Fruit fly (Drosophila melanogaster) whole organism, prepupa: ENCODE results near the gene CG32939.
"Not testable (repeated sequence)": the region's sequence is repeated elsewhere in the genome, so short reads cannot be mapped to it uniquely, and the experiment has no call there.

Source experiments
- Blimp-1 ChIP-seq: fragments of 200-800 bp; sonication (Bioruptor generic); optimal IDR thresholded peaks from 3 replicates; lab custom pipeline; 2017; ENCODE audit warnings: missing biosample characterization, missing genetic modification characterization, mild to moderate bottlenecking, moderate library complexity, missing genetic modification reagents
- CG10631 ChIP-seq: fragments of 200-800 bp; sonication (Bioruptor generic); optimal IDR thresholded peaks from 2 replicates; lab custom pipeline; 2016; ENCODE audit warnings: missing biosample characterization, missing genetic modification characterization
- CG10669 ChIP-seq: fragments of 200-800 bp; sonication (Bioruptor generic); optimal IDR thresholded peaks from 3 replicates; lab custom pipeline; 2018; ENCODE audit warnings: missing biosample characterization, mild to moderate bottlenecking, missing genetic modification characterization, moderate library complexity
- CG11762 ChIP-seq: fragments of 200-800 bp; sonication (Bioruptor generic); optimal IDR thresholded peaks from 3 replicates; lab custom pipeline; 2016; ENCODE audit warnings: missing biosample characterization, missing genetic modification characterization; ENCODE audit not compliant: insufficient read depth
- CG15336 ChIP-seq: fragments of 200-800 bp; sonication (Bioruptor generic); IDR thresholded peaks from 2 replicates; pipeline ENCODE4 v1.3.6; 2022; ENCODE audit warnings: missing biosample characterization, missing genetic modification characterization
- CG1621 ChIP-seq: fragments of 200-800 bp; sonication (Bioruptor generic); optimal IDR thresholded peaks from 3 replicates; lab custom pipeline; 2018; ENCODE audit warnings: missing biosample characterization, mild to moderate bottlenecking, missing genetic modification characterization
- CG3032 ChIP-seq: fragments of 200-800 bp; optimal IDR thresholded peaks from 2 replicates; lab custom pipeline; 2019; ENCODE audit warnings: missing biosample characterization, mild to moderate bottlenecking, missing genetic modification characterization, moderate library complexity
- CG31627 ChIP-seq: fragments of 200-800 bp; sonication (Bioruptor generic); optimal IDR thresholded peaks from 3 replicates; lab custom pipeline; 2016; ENCODE audit warnings: missing biosample characterization, missing genetic modification characterization
- CG34406 ChIP-seq: fragments of 200-800 bp; sonication (Bioruptor generic); optimal IDR thresholded peaks from 3 replicates; lab custom pipeline; 2016; ENCODE audit warnings: missing biosample characterization, missing genetic modification characterization
- CG3919 ChIP-seq: fragments of 200-800 bp; sonication (Bioruptor generic); optimal IDR thresholded peaks from 3 replicates; lab custom pipeline; 2016; ENCODE audit warnings: missing biosample characterization, missing genetic modification characterization
- CG6163 ChIP-seq: fragments of 200-800 bp; sonication (Bioruptor generic); IDR thresholded peaks from 3 replicates; pipeline ENCODE4 v1.3.6; 2022; ENCODE audit warnings: missing biosample characterization, missing genetic modification characterization
- CG6808 ChIP-seq: fragments of 200-800 bp; sonication (Bioruptor generic); optimal IDR thresholded peaks from 3 replicates; lab custom pipeline; 2017; ENCODE audit warnings: missing biosample characterization, missing genetic modification characterization, mild to moderate bottlenecking, moderate library complexity, missing genetic modification reagents
- CG8119 ChIP-seq: fragments of 200-800 bp; sonication (Bioruptor generic); IDR thresholded peaks from 3 replicates; pipeline ENCODE4 v1.3.6; 2022; ENCODE audit warnings: missing biosample characterization, missing genetic modification characterization
- CG9139 ChIP-seq: fragments of 200-800 bp; sonication (Bioruptor generic); optimal IDR thresholded peaks from 3 replicates; lab custom pipeline; 2017; ENCODE audit warnings: missing biosample characterization, mild to moderate bottlenecking, missing genetic modification characterization
- Eip78C ChIP-seq: fragments of 200-800 bp; sonication (Bioruptor generic); peaks from one replicate; lab custom pipeline; 2016; ENCODE audit warnings: missing biosample characterization, missing genetic modification characterization
- Ets21C ChIP-seq: fragments of 200-800 bp; sonication (Bioruptor generic); optimal IDR thresholded peaks from 3 replicates; lab custom pipeline; 2016; ENCODE audit warnings: missing biosample characterization, missing genetic modification characterization
- Hr38 ChIP-seq: sonication (Bioruptor generic); optimal IDR thresholded peaks from 2 replicates; lab custom pipeline; 2016; ENCODE audit warnings: missing biosample characterization, missing genetic modification characterization
- Hr4 ChIP-seq: fragments of 200-800 bp; sonication (Bioruptor generic); optimal IDR thresholded peaks from 3 replicates; lab custom pipeline; 2016; ENCODE audit warnings: missing biosample characterization, missing genetic modification characterization
- Lpt ChIP-seq: fragments of 200-800 bp; sonication (Bioruptor generic); optimal IDR thresholded peaks from 3 replicates; lab custom pipeline; 2016; ENCODE audit warnings: missing biosample characterization, missing genetic modification characterization
- Met ChIP-seq: fragments of 200-800 bp; sonication (Bioruptor generic); optimal IDR thresholded peaks from 3 replicates; lab custom pipeline; 2016; ENCODE audit warnings: missing biosample characterization, missing genetic modification characterization
- OdsH ChIP-seq: fragments of 200-800 bp; sonication (Bioruptor generic); optimal IDR thresholded peaks from 3 replicates; lab custom pipeline; 2016; ENCODE audit warnings: missing biosample characterization, missing genetic modification characterization
- Sox102F ChIP-seq: fragments of 200-800 bp; sonication (Bioruptor generic); optimal IDR thresholded peaks from 2 replicates; lab custom pipeline; 2016; ENCODE audit warnings: missing biosample characterization, mild to moderate bottlenecking, missing genetic modification characterization
- achi ChIP-seq: fragments of 200-800 bp; sonication (Bioruptor generic); optimal IDR thresholded peaks from 3 replicates; lab custom pipeline; 2016; ENCODE audit warnings: missing biosample characterization, missing genetic modification characterization
- acj6 ChIP-seq: fragments of 200-800 bp; sonication (Bioruptor generic); optimal IDR thresholded peaks from 3 replicates; lab custom pipeline; 2016; ENCODE audit warnings: missing biosample characterization, missing genetic modification characterization
- dsx ChIP-seq: fragments of 200-800 bp; optimal IDR thresholded peaks from 3 replicates; lab custom pipeline; 2019; ENCODE audit warnings: missing biosample characterization, mild to moderate bottlenecking, missing genetic modification characterization, moderate library complexity; ENCODE audit not compliant: poor library complexity, severe bottlenecking
- eg ChIP-seq: fragments of 200-800 bp; sonication (Bioruptor generic); IDR thresholded peaks from 3 replicates; pipeline ENCODE4 v1.3.6; 2022; ENCODE audit warnings: missing biosample characterization, missing genetic modification characterization
- fd85E ChIP-seq: fragments of 200-800 bp; sonication (Bioruptor generic); optimal IDR thresholded peaks from 3 replicates; lab custom pipeline; 2016; ENCODE audit warnings: missing biosample characterization, missing genetic modification characterization
- fkh ChIP-seq: fragments of 200-800 bp; sonication (Bioruptor generic); optimal IDR thresholded peaks from 3 replicates; lab custom pipeline; 2017; ENCODE audit warnings: missing biosample characterization, mild to moderate bottlenecking, missing genetic modification characterization, moderate library complexity
- lz ChIP-seq: fragments of 200-800 bp; sonication (Bioruptor generic); optimal IDR thresholded peaks from 3 replicates; lab custom pipeline; 2016; ENCODE audit warnings: missing biosample characterization, missing genetic modification characterization
- pdm3 ChIP-seq: fragments of 200-800 bp; sonication (Bioruptor generic); optimal IDR thresholded peaks from 3 replicates; lab custom pipeline; 2016; ENCODE audit warnings: missing biosample characterization, missing genetic modification characterization
- salr ChIP-seq, 2 experiments: fragments of 200-800 bp; sonication (Bioruptor generic); optimal IDR thresholded peaks; 3 replicates each; lab custom pipeline; 2016 to 2018; ENCODE audit warnings: missing biosample characterization in 2 of 2, missing genetic modification characterization in 2 of 2, mild to moderate bottlenecking in 1 of 2
- ss ChIP-seq, 2 experiments: fragments of 200-800 bp; sonication (Bioruptor generic); optimal IDR thresholded peaks; 2 replicates in 1 of 2; 3 replicates in 1 of 2; lab custom pipeline; 2017 to 2018; ENCODE audit warnings: mild to moderate bottlenecking in 2 of 2, missing biosample characterization in 2 of 2, missing genetic modification characterization in 2 of 2, moderate library complexity in 1 of 2
- svp ChIP-seq: fragments of 200-800 bp; sonication (Bioruptor generic); peaks from one replicate; lab custom pipeline; 2016; ENCODE audit warnings: missing biosample characterization, missing genetic modification characterization
- topi ChIP-seq: fragments of 200-800 bp; sonication (Bioruptor generic); optimal IDR thresholded peaks from 3 replicates; lab custom pipeline; 2016; ENCODE audit warnings: missing biosample characterization, missing genetic modification characterization
- vri ChIP-seq: fragments of 200-800 bp; sonication (Bioruptor generic); optimal IDR thresholded peaks from 3 replicates; lab custom pipeline; 2016; ENCODE audit warnings: missing biosample characterization, mild to moderate bottlenecking, missing genetic modification characterization

CG32939 gene

DNA sequence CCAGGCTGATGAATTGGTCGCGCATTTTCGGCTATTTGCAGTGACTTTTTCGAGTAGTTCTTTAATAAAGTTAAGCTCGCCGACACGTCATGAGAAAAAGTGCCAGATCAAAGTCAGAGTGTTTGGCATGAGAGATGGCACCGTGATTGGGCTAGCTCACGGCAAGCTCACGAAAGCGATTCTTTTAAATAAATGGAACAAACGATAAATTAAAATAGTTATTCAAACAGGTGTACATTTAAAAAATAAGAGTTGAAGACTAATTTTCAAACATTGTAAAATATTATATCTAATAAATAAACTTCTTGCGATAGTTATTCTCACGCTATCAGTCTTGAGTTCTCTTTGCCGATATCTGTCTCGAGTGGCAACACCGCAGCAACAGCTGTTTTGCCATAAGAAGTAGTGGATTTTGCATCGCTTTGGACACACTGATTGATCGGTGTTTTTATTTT, at the start of gene CG32939, which contains the start of the genes Unc-115b and p24-2:
CG32939 (plus strand) TSS at position 405 of the 455 bp plus-strand sequence.
Unc-115b (minus strand) TSS at position 101 of the 455 bp plus-strand sequence.
p24-2 (minus strand) TSS at position 120 of the 455 bp plus-strand sequence.
- not testable (repeated sequence) for TF ChIP-seq salr (GFP tag; optimal IDR thresholded peaks at IDR 0.05; lab: Kevin White, UChicago); fd85E (GFP tag; lab: Kevin White, UChicago); CG15336

DNA sequence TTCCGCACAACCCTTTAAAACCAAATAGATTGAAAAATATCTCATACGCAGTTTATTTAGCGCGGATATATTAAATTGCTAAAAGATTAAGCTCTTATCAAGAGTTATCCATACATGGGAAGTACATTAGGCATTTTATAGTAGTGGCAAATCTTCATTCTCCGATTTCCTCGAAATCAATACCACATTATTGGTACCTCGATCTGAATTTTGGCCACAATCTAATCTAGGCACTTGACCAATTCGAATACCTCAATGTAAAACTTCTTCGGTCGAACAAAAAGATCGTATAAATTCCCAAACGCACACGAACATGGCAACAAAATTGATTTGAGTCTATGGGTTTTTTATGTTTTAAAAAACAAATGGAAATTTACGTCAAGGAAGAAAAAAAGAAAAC, 48.9 kb upstream of the CG32939 start:
- TF ChIP-seq CG6163 (GFP tag; lab: Robert Waterston, UW) = no peak
- no peak for TF ChIP-seq Hr38 (GFP tag; lab: Kevin White, UChicago)
- TF ChIP-seq fkh (GFP tag; lab: Kevin White, UChicago) = no peak
- TF ChIP-seq Lpt (GFP tag; lab: Kevin White, UChicago) = no peak
- no peak for TF ChIP-seq Hr4 (GFP tag; lab: Kevin White, UChicago)
- TF ChIP-seq CG3919 = no peak
- no peak for TF ChIP-seq topi (GFP tag; lab: Kevin White, UChicago)
- TF ChIP-seq svp = no peak
- TF ChIP-seq CG15336 = no peak
- no peak for TF ChIP-seq achi (GFP tag; lab: Kevin White, UChicago)
- no peak for TF ChIP-seq dsx (GFP tag; lab: Kevin White, UChicago)

DNA sequence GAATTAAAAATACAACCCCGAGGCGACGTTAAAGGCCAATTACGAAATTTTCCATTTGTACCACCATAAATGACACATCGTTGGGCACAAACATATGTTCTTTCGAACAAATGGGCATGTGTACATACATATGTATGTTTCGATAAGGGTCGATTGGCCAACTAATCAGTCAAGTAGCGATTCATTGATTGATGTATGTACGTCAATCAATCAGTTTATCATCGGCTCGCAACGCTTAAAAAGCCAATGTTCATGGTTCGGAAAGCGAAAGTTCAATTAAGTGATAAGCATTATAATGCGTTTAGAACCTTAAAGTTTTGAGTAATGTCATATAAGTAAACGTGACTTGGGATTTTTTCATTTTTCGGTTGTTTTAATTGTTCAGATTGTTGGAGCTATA, 48.3 kb upstream of the CG32939 start:
- TF ChIP-seq OdsH (GFP tag; lab: Kevin White, UChicago) (no peak), CG6163 (GFP tag; lab: Robert Waterston, UW) (no peak), lz (GFP tag; lab: Kevin White, UChicago) (no peak), CG10631 (GFP tag; lab: Kevin White, UChicago) (no peak), Blimp-1 (GFP tag; lab: Kevin White, UChicago) (no peak), Sox102F (GFP tag; lab: Kevin White, UChicago) (no peak), CG10669 (GFP tag; lab: Kevin White, UChicago) (no peak), Eip78C (GFP tag; lab: Kevin White, UChicago) (no peak)

DNA sequence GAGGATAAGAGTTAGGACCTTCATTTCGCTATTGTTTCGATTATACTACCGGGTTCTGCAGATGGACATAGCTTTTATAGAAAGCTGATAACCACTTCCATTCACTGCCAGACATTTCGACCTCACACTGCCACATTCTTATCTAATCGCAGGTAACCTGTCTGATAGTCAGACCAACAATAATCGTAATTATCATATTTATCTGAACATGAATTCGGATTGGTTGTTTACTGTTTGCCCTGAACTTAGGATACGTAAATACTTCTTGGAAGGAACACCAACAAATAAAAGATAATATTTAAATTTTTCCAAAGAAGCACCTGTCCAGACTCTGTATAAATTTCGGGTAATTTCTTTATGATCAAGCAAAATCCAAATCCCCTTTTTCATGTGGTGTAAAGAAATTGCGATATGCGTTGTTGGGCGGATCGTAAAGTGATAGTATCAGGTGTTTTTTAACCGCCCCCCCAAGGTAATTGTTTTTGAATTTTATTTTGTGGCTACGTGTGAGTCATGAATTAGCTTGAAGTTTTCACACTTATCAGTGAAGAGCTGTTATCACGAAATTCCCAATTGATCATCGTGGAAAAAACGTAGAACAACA, 46.7 kb upstream of the CG32939 start, which contains the start of gene Fst:
Fst (minus strand) TSS at position 51 of the 604 bp plus-strand sequence.
- TF ChIP-seq vri (GFP tag; lab: Kevin White, UChicago) = peak; percentile 40
- no peak for TF ChIP-seq CG8119
- no peak for TF ChIP-seq Ets21C (GFP tag; lab: Kevin White, UChicago)
- no peak for TF ChIP-seq pdm3 (GFP tag; lab: Kevin White, UChicago)
- peak; percentile 38 for TF ChIP-seq fkh (GFP tag; lab: Kevin White, UChicago)
- TF ChIP-seq Eip78C (GFP tag; lab: Kevin White, UChicago) = no peak
- TF ChIP-seq eg (GFP tag; lab: Robert Waterston, UW) = no peak
- peak; percentile 1 for TF ChIP-seq svp
- no peak for TF ChIP-seq CG10631 (GFP tag; lab: Kevin White, UChicago)

DNA sequence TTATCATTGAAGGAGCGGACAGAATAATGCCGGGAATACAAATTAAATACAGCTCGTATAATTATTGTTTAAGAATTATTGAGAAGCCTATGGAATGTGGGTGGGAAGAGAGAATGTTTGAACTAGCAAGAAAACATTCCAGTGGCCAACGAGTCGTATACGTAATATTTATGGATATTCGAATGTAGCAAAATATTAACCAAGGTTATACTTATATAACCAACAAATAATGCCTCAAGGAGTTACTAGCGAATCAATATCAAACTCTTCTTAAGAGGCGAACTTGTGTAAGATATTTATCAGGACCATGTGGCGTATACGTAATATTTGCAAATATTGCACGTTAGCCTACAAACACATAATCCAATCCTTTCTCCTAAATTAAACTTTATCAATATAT, 27.5 kb upstream of the CG32939 start:
- TF ChIP-seq Hr4 (GFP tag; lab: Kevin White, UChicago) = no peak
- no peak for TF ChIP-seq fd85E (GFP tag; lab: Kevin White, UChicago)
- no peak for TF ChIP-seq CG11762 (GFP tag; lab: Kevin White, UChicago)
- no peak for TF ChIP-seq ss (GFP tag; optimal IDR thresholded peaks at IDR 0.05; lab: Kevin White, UChicago)
- no peak for TF ChIP-seq CG1621 (tag; lab: Kevin White, UChicago)
- no peak for TF ChIP-seq CG6808 (GFP tag; lab: Kevin White, UChicago)
- TF ChIP-seq acj6 (GFP tag; lab: Kevin White, UChicago) = no peak
- TF ChIP-seq salr (GFP tag; optimal IDR thresholded peaks at IDR 0.05; lab: Kevin White, UChicago) = no peak
- TF ChIP-seq Met = no peak
- TF ChIP-seq CG3032 = no peak
- TF ChIP-seq dsx (GFP tag; lab: Kevin White, UChicago) = no peak
- TF ChIP-seq topi (GFP tag; lab: Kevin White, UChicago) = no peak
- TF ChIP-seq CG34406 (GFP tag; lab: Kevin White, UChicago) = no peak
- TF ChIP-seq CG31627 (GFP tag; lab: Kevin White, UChicago) = no peak
- no peak for TF ChIP-seq CG9139
- TF ChIP-seq lz (GFP tag; lab: Kevin White, UChicago) = no peak
- TF ChIP-seq, all 60 proteins: peak for 0
